Worm (Caenorhabditis elegans): ENCODE data around the gene srh-193.
"Not testable (repeated sequence)": the region's sequence is repeated elsewhere in the genome, so short reads cannot be mapped to it uniquely, and the experiment has no call there.

- not testable (repeated sequence) for TF ChIP-seq ztf-22 (GFP tag; optimal IDR thresholded peaks at IDR 0.05); snpc-1.3 (tag; optimal IDR thresholded peaks at IDR 0.05; ENCODE audit: insufficient read depth); unc-130 (GFP tag; optimal IDR thresholded peaks at IDR 0.05); mcd-1 (GFP tag; IDR thresholded peaks at IDR 0.05); ztf-18 (tag; optimal IDR thresholded peaks at IDR 0.05)
Measured at ce11 chrV:4281699-4282098, 8.3 kb downstream of the srh-193 start, which contains the start of gene srt-37.
